Fruit fly (Drosophila melanogaster): ENCODE data around the gene CG17376.

DNA sequence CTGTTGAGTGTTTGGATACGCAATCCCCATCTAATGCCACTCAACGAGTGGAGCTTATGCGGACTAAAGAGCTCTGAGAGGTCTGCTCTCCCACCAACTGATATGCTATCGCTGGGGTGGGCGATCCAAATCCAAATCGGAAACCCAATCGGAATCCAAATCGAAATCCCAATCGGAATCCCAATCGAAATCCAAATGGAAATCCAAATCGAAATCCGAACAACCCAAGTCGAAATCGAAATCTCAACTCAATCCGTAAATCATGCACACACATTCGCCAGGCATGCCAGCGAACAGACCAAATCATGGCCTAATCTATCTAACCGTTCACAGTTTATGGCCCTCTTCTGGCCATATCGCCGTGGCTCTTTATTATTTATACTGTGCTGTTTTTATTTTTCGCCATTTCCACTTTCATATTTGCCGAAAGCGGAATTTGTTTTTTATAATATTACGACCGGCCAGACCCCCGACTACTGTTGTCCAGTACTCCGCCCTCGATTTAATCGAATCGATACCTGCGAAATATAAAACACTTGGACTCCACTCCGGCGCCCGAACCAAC lies 26.9 kb upstream of the CG17376 start:
- TF ChIP-seq EcR (GFP tag; optimal IDR thresholded peaks at IDR 0.05) (no peak), CG8301 (tag; optimal IDR thresholded peaks at IDR 0.05) (no peak), Ets98B (GFP tag; IDR thresholded peaks at IDR 0.05) (no peak), CG32121 (GFP tag; IDR thresholded peaks at IDR 0.05) (no peak), CG15710 (tag; optimal IDR thresholded peaks at IDR 0.05) (no peak)
